Fruit fly (Drosophila melanogaster): ENCODE measurements around the gene Ref1.

dm6 chr3R:7044016-7044415 is 36.2 kb downstream of the Ref1 start:
- TF ChIP-seq CG8478 (optimal IDR thresholded peaks at IDR 0.05) (no peak), CTCF (optimal IDR thresholded peaks at IDR 0.05) (no peak)

Data from S2 (cell line).